Fruit fly (Drosophila melanogaster) whole organism, pupa: Measurements from ENCODE around the gene CG12811.

Source experiments
- CG8301 ChIP-seq: fragments of 200-800 bp; sonication (Bioruptor generic); optimal IDR thresholded peaks from 2 replicates; lab custom pipeline; 2018; ENCODE audit warnings: missing biosample characterization, mild to moderate bottlenecking, missing genetic modification characterization
- CG9948 ChIP-seq: fragments of 200-800 bp; sonication (Bioruptor generic); optimal IDR thresholded peaks from 2 replicates; lab custom pipeline; 2018; ENCODE audit warnings: missing biosample characterization, mild to moderate bottlenecking, missing genetic modification characterization, moderate library complexity
- EcR ChIP-seq: fragments of 200-800 bp; sonication (Bioruptor generic); optimal IDR thresholded peaks from 3 replicates; lab custom pipeline; 2019; ENCODE audit warnings: missing biosample characterization, missing genetic modification characterization, mild to moderate bottlenecking, moderate library complexity, missing genetic modification reagents
- Ets98B ChIP-seq: fragments of 200-800 bp; sonication (Bioruptor generic); IDR thresholded peaks from 2 replicates; pipeline ENCODE4 v1.3.6; 2022; ENCODE audit warnings: missing biosample characterization, missing genetic modification characterization

DNA sequence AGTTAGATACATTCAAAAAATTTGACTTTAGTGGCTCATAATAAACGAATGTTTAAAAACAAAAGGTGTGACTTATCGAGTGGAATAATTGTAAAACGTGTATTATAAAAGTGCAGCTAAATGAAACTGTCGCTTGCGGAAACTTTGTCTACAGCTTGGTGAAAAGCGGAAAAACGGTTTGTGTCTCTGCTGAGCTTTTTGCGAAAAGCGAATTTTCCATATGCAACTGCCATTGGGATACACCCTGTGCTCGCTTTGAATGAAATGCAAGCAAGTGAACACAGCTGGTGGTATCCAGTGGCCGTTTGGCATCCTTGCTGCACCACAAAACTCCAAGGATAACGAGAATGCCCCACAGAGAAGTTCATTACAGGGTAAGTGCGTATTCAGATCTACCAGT is 42.3 kb upstream of the CG12811 start:
- TF ChIP-seq Ets98B (GFP tag; lab: Robert Waterston, UW) (no peak), EcR (GFP tag; lab: Kevin White, UChicago) (no peak), CG9948 (tag; lab: Kevin White, UChicago) (no peak), CG8301 (tag; lab: Kevin White, UChicago) (no peak)
